Fruit fly (Drosophila melanogaster): ENCODE measurements around the gene CG7290.

dm6 chr3L:20231369-20231768 lies 25.5 kb upstream of the CG7290 start, which contains the start of gene CG13813:
- TF ChIP-seq Sox102F (GFP tag; optimal IDR thresholded peaks at IDR 0.05): no peak
- no peak for TF ChIP-seq Smox (GFP tag; optimal IDR thresholded peaks at IDR 0.05)
- TF ChIP-seq fkh (GFP tag; optimal IDR thresholded peaks at IDR 0.05): no peak
- no peak for TF ChIP-seq CG3032 (tag; optimal IDR thresholded peaks at IDR 0.05)
- TF ChIP-seq Hr39 (GFP tag; optimal IDR thresholded peaks at IDR 0.05): no peak
- TF ChIP-seq Sox15 (GFP tag; optimal IDR thresholded peaks at IDR 0.05): no peak

All from whole organism, prepupa.